Worm (Caenorhabditis elegans): ENCODE results near the gene Y54G2A.37.
A peak's percentile ranks its signal among the peaks of the same experiment; 100 is the strongest.

Y54G2A.37 gene

DNA sequence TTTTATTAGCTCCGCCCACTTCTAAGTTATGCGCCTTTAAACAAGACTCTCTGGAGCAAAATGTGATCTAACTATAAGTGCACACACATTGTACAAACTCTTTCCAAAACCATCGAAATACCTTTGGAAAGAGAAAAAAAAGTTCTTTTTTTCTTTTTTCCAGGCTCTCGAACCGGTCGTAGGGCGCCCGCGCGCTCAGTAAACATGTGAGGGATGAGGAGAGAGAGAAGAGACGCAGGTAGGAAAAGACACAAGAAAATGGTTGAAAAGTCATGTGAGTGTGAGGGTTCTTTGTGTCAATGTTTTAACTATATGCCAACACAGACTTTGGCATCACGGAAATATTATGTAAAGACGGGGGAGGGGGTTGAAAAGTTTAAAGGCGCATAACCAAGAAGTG lies 46.0 kb upstream of the Y54G2A.37 start (continued):
- peak; percentile 28 for TF ChIP-seq dsc-1 (tag; optimal IDR thresholded peaks at IDR 0.05)
- TF ChIP-seq snpc-4 (tag; optimal IDR thresholded peaks at IDR 0.05): peak; percentile 9
- no peak for TF ChIP-seq hlh-4 (tag; optimal IDR thresholded peaks at IDR 0.05)
- no peak for TF ChIP-seq pqm-1 (tag; optimal IDR thresholded peaks at IDR 0.05)
- TF ChIP-seq unc-130 (tag; optimal IDR thresholded peaks at IDR 0.05): peak; percentile 37
- TF ChIP-seq hpl-2 (GFP tag; optimal IDR thresholded peaks at IDR 0.05): peak; percentile 65
- peak; percentile 92 for TF ChIP-seq nhr-19 (GFP tag; conservative IDR thresholded peaks at IDR 0.05)
- peak; percentile 72 for TF ChIP-seq fos-1 (tag; optimal IDR thresholded peaks at IDR 0.05)
- TF ChIP-seq nhr-76 (tag; optimal IDR thresholded peaks at IDR 0.05): no peak
- no peak for TF ChIP-seq ceh-63 (GFP tag; optimal IDR thresholded peaks at IDR 0.05)
- TF ChIP-seq egl-13 (tag; optimal IDR thresholded peaks at IDR 0.05): no peak
- no peak for TF ChIP-seq fkh-4 (tag; optimal IDR thresholded peaks at IDR 0.05; ENCODE audit: borderline replicate concordance)
- peak; percentile 45 for TF ChIP-seq sup-37 (GFP tag; optimal IDR thresholded peaks at IDR 0.05)
- TF ChIP-seq tlp-1 (tag; optimal IDR thresholded peaks at IDR 0.05): no peak
- TF ChIP-seq blmp-1 (tag; optimal IDR thresholded peaks at IDR 0.05): peak; percentile 74
- TF ChIP-seq C16A3.4 (tag; optimal IDR thresholded peaks at IDR 0.05): peak; percentile 76
- peak; percentile 49 to 68 (median 67) for TF ChIP-seq dpl-1 (GFP tag; optimal IDR thresholded peaks at IDR 0.05)
- peak; percentile 93 for TF ChIP-seq snu-23 (GFP tag; optimal IDR thresholded peaks at IDR 0.05)
- no peak for TF ChIP-seq unc-30 (tag; optimal IDR thresholded peaks at IDR 0.05)
- peak; percentile 62 for TF ChIP-seq lir-3 (tag; optimal IDR thresholded peaks at IDR 0.05; ENCODE audit: poor library complexity)
- no peak for TF ChIP-seq sptf-1 (tag; optimal IDR thresholded peaks at IDR 0.05)
- peak; percentile 96 for TF ChIP-seq nhr-85 (tag)
- peak; percentile 45 for TF ChIP-seq irx-1 (tag; optimal IDR thresholded peaks at IDR 0.05)
- TF ChIP-seq fkh-8 (tag; optimal IDR thresholded peaks at IDR 0.05): peak; percentile 10
- no peak for TF ChIP-seq Y116A8C.19 (tag; optimal IDR thresholded peaks at IDR 0.05; ENCODE audit: borderline replicate concordance)
- peak; percentile 91 for TF ChIP-seq skn-1 (tag; optimal IDR thresholded peaks at IDR 0.05)
- no peak for TF ChIP-seq aly-2 (tag; optimal IDR thresholded peaks at IDR 0.05)
- TF ChIP-seq aha-1 (tag; optimal IDR thresholded peaks at IDR 0.05): no peak
- no peak for TF ChIP-seq nhr-12 (tag; optimal IDR thresholded peaks at IDR 0.05)
- peak; percentile 45 for TF ChIP-seq unc-86 (tag; optimal IDR thresholded peaks at IDR 0.05)
- peak; percentile 94 for TF ChIP-seq mep-1 (tag; optimal IDR thresholded peaks at IDR 0.05)
- TF ChIP-seq alr-1 (tag; optimal IDR thresholded peaks at IDR 0.05; ENCODE audit: borderline replicate concordance): no peak
- TF ChIP-seq nhr-28 (tag; optimal IDR thresholded peaks at IDR 0.05): no peak
- TF ChIP-seq nhr-237 (tag; optimal IDR thresholded peaks at IDR 0.05): peak; percentile 70
- TF ChIP-seq swsn-7 (tag; optimal IDR thresholded peaks at IDR 0.05): peak; percentile 84
- TF ChIP-seq lin-15B (tag; optimal IDR thresholded peaks at IDR 0.05): no peak
- TF ChIP-seq zag-1 (tag; optimal IDR thresholded peaks at IDR 0.05): no peak

DNA sequence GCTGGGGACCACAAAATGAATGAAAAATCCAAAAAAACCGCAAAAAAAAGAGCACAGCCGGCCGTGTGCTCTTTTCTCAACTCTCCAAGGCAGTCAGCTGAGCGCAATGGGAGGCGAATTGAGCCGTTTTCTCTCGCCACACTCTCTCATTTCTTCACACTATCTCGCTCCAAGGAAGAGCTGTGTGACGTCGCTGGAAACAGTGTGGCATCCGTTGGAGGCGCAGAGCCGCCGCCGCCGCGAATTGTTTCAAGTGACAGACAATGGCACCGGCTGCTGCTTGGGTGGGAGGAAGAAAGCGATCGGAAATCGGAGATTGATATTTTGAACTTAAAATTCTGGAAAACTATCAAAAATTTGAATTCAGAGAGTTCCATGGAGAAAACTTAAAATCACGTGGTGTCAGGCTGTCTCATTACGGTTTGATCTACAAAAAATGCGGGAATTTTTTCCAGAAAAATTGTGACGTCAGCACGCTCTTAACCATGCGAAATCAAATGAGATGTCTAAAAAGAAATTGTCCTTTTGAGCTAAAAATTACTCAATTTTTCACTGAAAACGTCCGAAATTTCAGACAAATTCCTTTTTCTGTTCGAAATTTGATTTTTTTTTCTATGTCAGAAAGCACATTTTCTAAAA lies 44.4 kb upstream of the Y54G2A.37 start:
- TF ChIP-seq snu-23 (GFP tag; optimal IDR thresholded peaks at IDR 0.05) (peak; percentile 64), xbp-1 (tag; optimal IDR thresholded peaks at IDR 0.05) (peak; percentile 65), ztf-11 (tag; optimal IDR thresholded peaks at IDR 0.05) (no peak), isw-1 (GFP tag; IDR thresholded peaks at IDR 0.05) (peak; percentile 42; the same call in 1 of the 2 replicates), lsy-2 (tag; optimal IDR thresholded peaks at IDR 0.05) (peak; percentile 43 to 52), ama-1 (optimal IDR thresholded peaks at IDR 0.05) (peak; percentile 31), fkh-8 (tag; optimal IDR thresholded peaks at IDR 0.05) (peak; percentile 23), unc-98 (GFP tag; IDR thresholded peaks at IDR 0.05) (no peak), dpl-1 (GFP tag; optimal IDR thresholded peaks at IDR 0.05) (peak in 2 of 3 experiments; percentile 17 to 26), fkh-10 (GFP tag; optimal IDR thresholded peaks at IDR 0.05) (peak; percentile 40), unc-62 (GFP tag; optimal IDR thresholded peaks at IDR 0.05) (no peak), hlh-4 (tag; optimal IDR thresholded peaks at IDR 0.05) (no peak), lin-13 (GFP tag; optimal IDR thresholded peaks at IDR 0.05) (no peak), ces-1 (GFP tag; optimal IDR thresholded peaks at IDR 0.05) (no peak), egl-13 (tag; optimal IDR thresholded peaks at IDR 0.05) (peak; percentile 19), nhr-12 (tag; optimal IDR thresholded peaks at IDR 0.05) (no peak), nhr-84 (tag; optimal IDR thresholded peaks at IDR 0.05) (no peak), efl-1 (optimal IDR thresholded peaks at IDR 0.05) (peak; percentile 47 to 53), efl-1 (GFP tag; optimal IDR thresholded peaks at IDR 0.05 in 1 of 2) (peak; percentile 27 to 92), lin-39 (tag; optimal IDR thresholded peaks at IDR 0.05) (peak; percentile 9), rnt-1 (tag; optimal IDR thresholded peaks at IDR 0.05) (peak; percentile 87), mep-1 (tag; optimal IDR thresholded peaks at IDR 0.05) (peak; percentile 36), Y116A8C.19 (tag; optimal IDR thresholded peaks at IDR 0.05; ENCODE audit: borderline replicate concordance) (no peak), mab-9 (GFP tag; IDR thresholded peaks at IDR 0.05) (no peak), blmp-1 (tag; optimal IDR thresholded peaks at IDR 0.05) (no peak), C34B4.2 (tag; optimal IDR thresholded peaks at IDR 0.05) (no peak)

Data from whole organism, L1 larva.